Fruit fly (Drosophila melanogaster) whole organism, embryonic: ENCODE measurements around the gene GstO2.

ENCODE experiments used
- Asciz ChIP-seq: fragments of 200-800 bp; sonication (Bioruptor generic); optimal IDR thresholded peaks from 2 replicates; lab custom pipeline; 2017; ENCODE audit warnings: missing biosample characterization, mild to moderate bottlenecking, missing genetic modification characterization, missing genetic modification reagents
- B-H1 ChIP-seq: fragments of 200-800 bp; sonication (Bioruptor generic); IDR thresholded peaks from 3 replicates; pipeline ENCODE4 v1.3.6; 2022; ENCODE audit warnings: missing biosample characterization, missing genetic modification characterization
- CG10959 ChIP-seq: fragments of 200-800 bp; sonication (Bioruptor generic); IDR thresholded peaks from 2 replicates; pipeline ENCODE4 v1.3.6; 2022; ENCODE audit warnings: missing biosample characterization, missing genetic modification characterization
- CG15073 ChIP-seq: fragments of 200-800 bp; sonication (Bioruptor generic); optimal IDR thresholded peaks from 2 replicates; lab custom pipeline; 2016; ENCODE audit warnings: missing biosample characterization, missing genetic modification characterization
- CG17568 ChIP-seq: fragments of 200-800 bp; sonication (Bioruptor generic); optimal IDR thresholded peaks from 2 replicates; lab custom pipeline; 2018; ENCODE audit warnings: missing biosample characterization, mild to moderate bottlenecking, missing genetic modification characterization, moderate library complexity
- CG17829 ChIP-seq: fragments of 200-800 bp; optimal IDR thresholded peaks from 2 replicates; lab custom pipeline; 2019; ENCODE audit warnings: missing biosample characterization, mild to moderate bottlenecking, missing genetic modification characterization, moderate library complexity
- CG18619 ChIP-seq: fragments of 200-800 bp; sonication (Bioruptor generic); optimal IDR thresholded peaks from 3 replicates; lab custom pipeline; 2017; ENCODE audit warnings: missing biosample characterization, mild to moderate bottlenecking, missing genetic modification characterization
- CG2678 ChIP-seq: fragments of 200-800 bp; sonication (Bioruptor generic); optimal IDR thresholded peaks from 3 replicates; lab custom pipeline; 2019; ENCODE audit warnings: missing biosample characterization, mild to moderate bottlenecking, missing genetic modification characterization, moderate library complexity
- CG3065 ChIP-seq: fragments of 200-800 bp; sonication (Bioruptor generic); optimal IDR thresholded peaks from 2 replicates; lab custom pipeline; 2016; ENCODE audit warnings: missing biosample characterization, missing genetic modification characterization
- CG32767 ChIP-seq: fragments of 200-800 bp; sonication (Bioruptor generic); IDR thresholded peaks from 2 replicates; pipeline ENCODE4 v1.3.6; 2022; ENCODE audit warnings: missing biosample characterization, missing genetic modification characterization
- CG3281 ChIP-seq: fragments of 200-800 bp; sonication (Bioruptor generic); optimal IDR thresholded peaks from 3 replicates; lab custom pipeline; 2017; ENCODE audit warnings: missing biosample characterization, mild to moderate bottlenecking, missing genetic modification characterization
- CG33557 ChIP-seq: fragments of 200-800 bp; sonication (Bioruptor generic); optimal IDR thresholded peaks from 2 replicates; lab custom pipeline; 2019; ENCODE audit warnings: missing biosample characterization, mild to moderate bottlenecking, missing genetic modification characterization, moderate library complexity
- CG4282 ChIP-seq: fragments of 200-800 bp; sonication (Bioruptor generic); optimal IDR thresholded peaks from 2 replicates; lab custom pipeline; 2016; ENCODE audit warnings: missing biosample characterization, missing genetic modification characterization
- CG4360 ChIP-seq: fragments of 200-800 bp; sonication (Bioruptor generic); IDR thresholded peaks from 2 replicates; pipeline ENCODE4 v1.3.6; 2022; ENCODE audit warnings: missing biosample characterization, missing genetic modification characterization
- CG43689 ChIP-seq: fragments of 200-800 bp; sonication (Bioruptor generic); IDR thresholded peaks from 2 replicates; pipeline ENCODE4 v1.3.6; 2022; ENCODE audit warnings: missing biosample characterization, missing genetic modification characterization
- CG6683 ChIP-seq: fragments of 200-800 bp; sonication (Bioruptor generic); optimal IDR thresholded peaks from 2 replicates; lab custom pipeline; 2017; ENCODE audit warnings: missing biosample characterization, mild to moderate bottlenecking, missing genetic modification characterization, missing genetic modification reagents
- CG7928 ChIP-seq: fragments of 200-800 bp; sonication (Bioruptor generic); optimal IDR thresholded peaks from 2 replicates; lab custom pipeline; 2017; ENCODE audit warnings: missing biosample characterization, mild to moderate bottlenecking, missing genetic modification characterization
- CG8765 ChIP-seq: fragments of 200-800 bp; sonication (Bioruptor generic); IDR thresholded peaks from 2 replicates; pipeline ENCODE4 v1.3.6; 2022; ENCODE audit warnings: missing biosample characterization, missing genetic modification characterization
- CG9727 ChIP-seq: fragments of 200-800 bp; sonication (Bioruptor generic); optimal IDR thresholded peaks from 3 replicates; lab custom pipeline; 2017; ENCODE audit warnings: missing biosample characterization, mild to moderate bottlenecking, missing genetic modification characterization
- CG9797 ChIP-seq: fragments of 200-800 bp; sonication (Bioruptor generic); optimal IDR thresholded peaks from 3 replicates; lab custom pipeline; 2018; ENCODE audit warnings: missing biosample characterization, mild to moderate bottlenecking, missing genetic modification characterization
- CoRest ChIP-seq: fragments of 200-800 bp; sonication (Bioruptor generic); optimal IDR thresholded peaks from 3 replicates; lab custom pipeline; 2018; ENCODE audit warnings: missing biosample characterization, mild to moderate bottlenecking, missing genetic modification characterization, moderate library complexity
- D ChIP-seq, 2 experiments: fragments of 200-800 bp in 1 of 2; fragments of >200 bp in 1 of 2; sonication (Bioruptor generic) in 1 of 2; optimal IDR thresholded peaks; 2 replicates in 1 of 2; 3 replicates in 1 of 2; lab custom pipeline; 2017; ENCODE audit warnings: mild to moderate bottlenecking in 1 of 2, missing biosample characterization in 1 of 2, missing genetic modification characterization in 1 of 2, missing genetic modification reagents in 1 of 2
- Dip2 ChIP-seq: fragments of 200-800 bp; sonication (Bioruptor generic); IDR thresholded peaks from 2 replicates; pipeline ENCODE4 v1.3.6; 2022; ENCODE audit warnings: missing biosample characterization, missing genetic modification characterization
- Doc3 ChIP-seq: fragments of 200-800 bp; sonication (Bioruptor generic); IDR thresholded peaks from 3 replicates; pipeline ENCODE4 v1.3.6; 2022; ENCODE audit warnings: missing biosample characterization, missing genetic modification characterization; ENCODE audit not compliant: partially characterized antibody
- Fer1 ChIP-seq: fragments of 200-800 bp; sonication (Bioruptor generic); optimal IDR thresholded peaks from 2 replicates; lab custom pipeline; 2017; ENCODE audit warnings: missing biosample characterization, mild to moderate bottlenecking, missing genetic modification characterization
- Kr ChIP-seq: fragments of 200-800 bp; sonication (Bioruptor generic); optimal IDR thresholded peaks from 2 replicates; lab custom pipeline; 2017; ENCODE audit warnings: missing biosample characterization, mild to moderate bottlenecking, missing genetic modification characterization
- Mad ChIP-seq: fragments of 200-800 bp; sonication (Bioruptor generic); optimal IDR thresholded peaks from 2 replicates; lab custom pipeline; 2016; ENCODE audit warnings: missing biosample characterization, missing genetic modification characterization
- Mrtf ChIP-seq: fragments of 200-800 bp; sonication (Bioruptor generic); IDR thresholded peaks from 3 replicates; pipeline ENCODE4 v1.3.6; 2022; ENCODE audit warnings: missing biosample characterization, missing genetic modification characterization
- Rx ChIP-seq: fragments of 200-800 bp; sonication (Bioruptor generic); IDR thresholded peaks from 2 replicates; pipeline ENCODE4 v1.3.6; 2022; ENCODE audit warnings: missing biosample characterization, missing genetic modification characterization
- Sox100B ChIP-seq: fragments of 200-800 bp; sonication (Bioruptor generic); optimal IDR thresholded peaks from 3 replicates; lab custom pipeline; 2018; ENCODE audit warnings: missing biosample characterization, mild to moderate bottlenecking, missing genetic modification characterization
- Sry-δ ChIP-seq: fragments of 200-800 bp; sonication (Bioruptor generic); optimal IDR thresholded peaks from 2 replicates; lab custom pipeline; 2016; ENCODE audit warnings: missing biosample characterization, missing genetic modification characterization
- ash1 ChIP-seq: fragments of 200-800 bp; sonication (Bioruptor generic); optimal IDR thresholded peaks from 2 replicates; lab custom pipeline; 2018; ENCODE audit warnings: missing biosample characterization, mild to moderate bottlenecking, missing genetic modification characterization
- dpn ChIP-seq, 2 experiments: fragments of 200-800 bp; sonication (Bioruptor generic); optimal IDR thresholded peaks; 3 replicates each; lab custom pipeline; 2016; ENCODE audit warnings: missing biosample characterization in 2 of 2, missing genetic modification characterization in 2 of 2
- kah ChIP-seq: fragments of 200-800 bp; sonication (Bioruptor generic); optimal IDR thresholded peaks from 2 replicates; lab custom pipeline; 2018; ENCODE audit warnings: missing biosample characterization, mild to moderate bottlenecking, missing genetic modification characterization
- knrl ChIP-seq: fragments of 200-800 bp; sonication (Bioruptor generic); IDR thresholded peaks from 3 replicates; pipeline ENCODE4 v1.3.6; 2022; ENCODE audit warnings: missing biosample characterization, missing genetic modification characterization; ENCODE audit not compliant: partially characterized antibody
- nmo ChIP-seq: fragments of 200-800 bp; sonication (Bioruptor generic); optimal IDR thresholded peaks from 2 replicates; lab custom pipeline; 2018; ENCODE audit warnings: missing biosample characterization, mild to moderate bottlenecking, missing genetic modification characterization, moderate library complexity
- prd ChIP-seq, 3 experiments: fragments of >200 bp in 2 of 3; fragments of 200-800 bp in 1 of 3; sonication (Bioruptor generic) in 1 of 3; optimal IDR thresholded peaks in 2 of 3; IDR thresholded peaks in 1 of 3; 2 replicates in 2 of 3; 3 replicates in 1 of 3; pipeline versions ENCODE4 v1.3.6 to Lab custom; 2017 to 2022; ENCODE audit warnings: missing biosample characterization in 1 of 3, missing genetic modification characterization in 1 of 3
- pum ChIP-seq: fragments of 200-800 bp; sonication (Bioruptor generic); optimal IDR thresholded peaks from 2 replicates; lab custom pipeline; 2016; ENCODE audit warnings: missing biosample characterization, missing genetic modification characterization
- ranshi ChIP-seq: fragments of 200-800 bp; sonication (Bioruptor generic); IDR thresholded peaks from 2 replicates; pipeline ENCODE4 v1.3.6; 2022; ENCODE audit warnings: missing biosample characterization, missing genetic modification characterization
- rib ChIP-seq: fragments of 200-800 bp; sonication (Bioruptor generic); IDR thresholded peaks from 2 replicates; pipeline ENCODE4 v1.3.6; 2022; ENCODE audit warnings: missing biosample characterization, missing genetic modification characterization
- run ChIP-seq: fragments of 200-800 bp; sonication (Bioruptor generic); optimal IDR thresholded peaks from 3 replicates; lab custom pipeline; 2018; ENCODE audit warnings: missing biosample characterization, mild to moderate bottlenecking, missing genetic modification characterization
- sima ChIP-seq: fragments of 200-800 bp; sonication (Bioruptor generic); optimal IDR thresholded peaks from 2 replicates; lab custom pipeline; 2016; ENCODE audit warnings: missing biosample characterization, missing genetic modification characterization
- sob ChIP-seq: fragments of 200-800 bp; sonication (Bioruptor generic); IDR thresholded peaks from 2 replicates; pipeline ENCODE4 v1.3.6; 2022; ENCODE audit warnings: missing biosample characterization, missing genetic modification characterization
- trem ChIP-seq: fragments of 200-800 bp; optimal IDR thresholded peaks from 3 replicates; lab custom pipeline; 2019; ENCODE audit warnings: missing biosample characterization, mild to moderate bottlenecking, missing genetic modification characterization, moderate library complexity
- trh ChIP-seq: fragments of 200-800 bp; sonication (Bioruptor generic); optimal IDR thresholded peaks from 2 replicates; lab custom pipeline; 2016; ENCODE audit warnings: missing biosample characterization, missing genetic modification characterization
- ttk ChIP-seq: fragments of 200-800 bp; sonication (Bioruptor generic); IDR thresholded peaks from 2 replicates; pipeline ENCODE4 v2.1.2; 2022; ENCODE audit warnings: missing biosample characterization, missing genetic modification characterization
- wdn ChIP-seq: fragments of 200-800 bp; sonication (Bioruptor generic); IDR thresholded peaks from 2 replicates; pipeline ENCODE4 v1.3.6; 2022; ENCODE audit warnings: missing biosample characterization, missing genetic modification characterization
- zf30C ChIP-seq: fragments of 200-800 bp; sonication (Bioruptor generic); optimal IDR thresholded peaks from 3 replicates; lab custom pipeline; 2018; ENCODE audit warnings: missing biosample characterization, mild to moderate bottlenecking, missing genetic modification characterization

The GstO2 gene

dm6 chr3L:8534386-8535306, 11.3 kb upstream of the GstO2 start, which contains the start of gene ergic53 (continued):
- TF ChIP-seq Fer1 (peak; percentile 56), dpn (GFP tag; optimal IDR thresholded peaks at IDR 0.05; lab: Kevin White, UChicago) (no peak), D (optimal IDR thresholded peaks at IDR 0.05; lab: Kevin White, UChicago) (no peak), D (GFP tag; optimal IDR thresholded peaks at IDR 0.05; lab: Kevin White, UChicago) (no peak), CG4360 (GFP tag; lab: Robert Waterston, UW) (no peak), Sox100B (GFP tag; lab: Kevin White, UChicago) (no peak), Mrtf (GFP tag; lab: Robert Waterston, UW) (no peak), rib (GFP tag; lab: Robert Waterston, UW) (no peak), CG15073 (GFP tag; lab: Kevin White, UChicago) (no peak), CG32767 (GFP tag; lab: Robert Waterston, UW) (no peak), pum (no peak), CG33557 (GFP tag; lab: Kevin White, UChicago) (no peak), CG9797 (GFP tag; lab: Kevin White, UChicago) (peak; percentile 31), CG3281 (peak; percentile 19), Kr (GFP tag; lab: Kevin White, UChicago) (no peak), knrl (GFP tag; lab: Robert Waterston, UW) (peak; percentile 66; the same call in 2 of the 3 replicates), CG43689 (GFP tag; lab: Robert Waterston, UW) (no peak), B-H1 (no peak), wdn (GFP tag; lab: Robert Waterston, UW) (no peak), trem (tag; lab: Kevin White, UChicago) (peak; percentile 30), CG18619 (GFP tag; lab: Kevin White, UChicago) (no peak), CG3065 (GFP tag; lab: Kevin White, UChicago) (no peak), Mad (GFP tag; lab: Kevin White, UChicago) (no peak), Dip2 (GFP tag; lab: Robert Waterston, UW) (no peak), nmo (GFP tag; lab: Kevin White, UChicago) (peak; percentile 31), Asciz (GFP tag; lab: Kevin White, UChicago) (no peak), ranshi (GFP tag; lab: Robert Waterston, UW) (no peak), zf30C (GFP tag; lab: Kevin White, UChicago) (no peak), Sry-δ (GFP tag; lab: Kevin White, UChicago) (peak; percentile 79), CG17568 (no peak), run (tag; lab: Kevin White, UChicago) (no peak), kah (no peak), CG6683 (GFP tag; lab: Kevin White, UChicago) (no peak), CG4282 (GFP tag; lab: Kevin White, UChicago) (no peak), ash1 (no peak), CoRest (tag; lab: Kevin White, UChicago) (peak; percentile 26), CG10959 (GFP tag; lab: Robert Waterston, UW) (no peak), CG8765 (no peak), prd (optimal IDR thresholded peaks at IDR 0.05; lab: Kevin White, UChicago) (no peak), prd (GFP tag; IDR thresholded peaks at IDR 0.05; lab: Robert Waterston, UW) (no peak), ttk (GFP tag; lab: Robert Waterston, UW) (no peak), CG9727 (GFP tag; lab: Kevin White, UChicago) (no peak), trh (GFP tag; lab: Kevin White, UChicago) (no peak), Rx (GFP tag; lab: Robert Waterston, UW) (no peak), CG17829 (tag; lab: Kevin White, UChicago) (peak; percentile 14), sob (GFP tag; lab: Robert Waterston, UW) (no peak), Doc3 (GFP tag; lab: Robert Waterston, UW) (peak; percentile 65; the same call in 2 of the 3 replicates), CG2678 (no peak), CG7928 (GFP tag; lab: Kevin White, UChicago) (no peak), sima (no peak)
